Worm (Caenorhabditis elegans): ENCODE results near the gene irld-8.

irld-8 gene

DNA sequence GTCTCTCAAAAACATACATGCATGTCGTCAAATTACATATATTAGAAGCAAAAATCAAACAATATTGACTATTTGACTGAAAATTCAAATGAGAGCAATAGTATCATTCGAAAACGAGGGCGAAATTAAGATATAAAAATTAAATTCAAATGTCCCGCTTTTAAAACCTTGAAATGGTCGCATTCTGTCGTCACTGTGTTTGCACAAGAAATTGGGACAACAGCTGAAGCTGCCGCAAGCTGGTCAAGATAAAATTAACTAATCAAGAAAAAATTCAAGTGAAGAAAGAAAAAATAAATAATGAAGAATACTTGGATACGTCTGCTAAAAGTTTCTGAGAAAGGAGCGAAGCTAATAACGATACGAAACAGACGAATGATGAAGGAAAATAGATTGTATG lies 2.9 kb upstream of the irld-8 start:
- no peak for TF ChIP-seq Y116A8C.19 (tag; optimal IDR thresholded peaks at IDR 0.05; ENCODE audit: borderline replicate concordance)
- TF ChIP-seq efl-3 (GFP tag; optimal IDR thresholded peaks at IDR 0.05), result no peak
- TF ChIP-seq fkh-10 (GFP tag; optimal IDR thresholded peaks at IDR 0.05), result no peak
- no peak for TF ChIP-seq isw-1 (GFP tag; IDR thresholded peaks at IDR 0.05)
- no peak for TF ChIP-seq aly-2 (tag; optimal IDR thresholded peaks at IDR 0.05)
- peak; percentile 53 for TF ChIP-seq unc-130 (tag; optimal IDR thresholded peaks at IDR 0.05)
- TF ChIP-seq lin-15B (tag; optimal IDR thresholded peaks at IDR 0.05), result no peak
- no peak for TF ChIP-seq C34B4.2 (tag; optimal IDR thresholded peaks at IDR 0.05)
- peak; percentile 17 for TF ChIP-seq vab-15 (tag; optimal IDR thresholded peaks at IDR 0.05)
- no peak for TF ChIP-seq tlp-1 (tag; optimal IDR thresholded peaks at IDR 0.05)
- TF ChIP-seq F16B12.6 (tag; optimal IDR thresholded peaks at IDR 0.05), result peak; percentile 81
- peak; percentile 11 for TF ChIP-seq C16A3.4 (tag; optimal IDR thresholded peaks at IDR 0.05)
- TF ChIP-seq swsn-7 (tag; optimal IDR thresholded peaks at IDR 0.05), result no peak
- no peak for TF ChIP-seq C04F5.9 (tag; optimal IDR thresholded peaks at IDR 0.05)
- TF ChIP-seq ceh-82 (tag; optimal IDR thresholded peaks at IDR 0.05), result peak in 1 of 3 experiments; percentile 7
- TF ChIP-seq lin-35 (GFP tag; optimal IDR thresholded peaks at IDR 0.05), result peak; percentile 67 to 86
- no peak for TF ChIP-seq nhr-20 (tag; optimal IDR thresholded peaks at IDR 0.05)
- no peak for TF ChIP-seq zag-1 (tag; optimal IDR thresholded peaks at IDR 0.05)
- TF ChIP-seq sox-4 (tag; optimal IDR thresholded peaks at IDR 0.05), result no peak
- peak; percentile 48 to 85 (median 77) for TF ChIP-seq dpl-1 (GFP tag; optimal IDR thresholded peaks at IDR 0.05)
- TF ChIP-seq lin-39 (tag; optimal IDR thresholded peaks at IDR 0.05), result no peak
- no peak for TF ChIP-seq unc-30 (tag; optimal IDR thresholded peaks at IDR 0.05)
- TF ChIP-seq mab-9 (GFP tag; IDR thresholded peaks at IDR 0.05), result no peak
- no peak for TF ChIP-seq mep-1 (tag; optimal IDR thresholded peaks at IDR 0.05)
- no peak for TF ChIP-seq hlh-4 (tag; optimal IDR thresholded peaks at IDR 0.05)
- TF ChIP-seq zip-4 (GFP tag; optimal IDR thresholded peaks at IDR 0.05), result no peak
- TF ChIP-seq blmp-1 (tag; optimal IDR thresholded peaks at IDR 0.05), result peak; percentile 25
- no peak for TF ChIP-seq nhr-19 (GFP tag; conservative IDR thresholded peaks at IDR 0.05)
- TF ChIP-seq lsy-2 (tag; optimal IDR thresholded peaks at IDR 0.05), result peak in 1 of 2 experiments; percentile 18
- no peak for TF ChIP-seq nhr-12 (tag; optimal IDR thresholded peaks at IDR 0.05)
- no peak for TF ChIP-seq fos-1 (tag; optimal IDR thresholded peaks at IDR 0.05)
- no peak for TF ChIP-seq unc-86 (tag; optimal IDR thresholded peaks at IDR 0.05)
- TF ChIP-seq pag-3 (tag; optimal IDR thresholded peaks at IDR 0.05; ENCODE audit: borderline replicate concordance, insufficient read depth), result no peak
- peak in 1 of 2 experiments; percentile 72 for TF ChIP-seq efl-1 (optimal IDR thresholded peaks at IDR 0.05)
- peak; percentile 81 to 98 for TF ChIP-seq efl-1 (GFP tag; optimal IDR thresholded peaks at IDR 0.05 in 1 of 2)
- no peak for TF ChIP-seq dsc-1 (tag; optimal IDR thresholded peaks at IDR 0.05)
- TF ChIP-seq fkh-4 (tag; optimal IDR thresholded peaks at IDR 0.05; ENCODE audit: borderline replicate concordance), result no peak
- TF ChIP-seq pqm-1 (tag; optimal IDR thresholded peaks at IDR 0.05), result no peak
- no peak for TF ChIP-seq lin-14 (GFP tag; optimal IDR thresholded peaks at IDR 0.05)

DNA sequence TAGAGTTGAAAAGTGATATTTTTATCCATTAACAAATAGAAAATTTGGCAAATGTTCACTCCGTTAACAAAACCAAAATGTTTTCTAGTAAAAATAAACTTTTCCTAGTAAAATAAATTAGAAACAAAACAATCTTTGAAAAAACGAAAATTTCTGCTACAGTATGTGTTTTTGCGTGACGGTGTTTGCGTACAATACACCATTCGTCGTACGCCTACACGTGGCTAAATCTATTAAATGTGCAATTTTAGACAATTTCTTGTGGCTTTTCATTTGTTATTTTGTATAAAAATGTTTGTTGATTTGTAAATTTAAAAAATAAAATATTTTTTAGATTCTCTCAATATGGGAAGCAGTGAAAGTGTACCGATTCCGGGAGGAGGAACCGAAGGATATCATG lies 2.4 kb upstream of the irld-8 start, which contains the start of gene Y42H9AR.1:
Y42H9AR.1 (plus strand) TSS at position 233 of the 400 bp plus-strand sequence.
- TF ChIP-seq grh-1 (GFP tag; IDR thresholded peaks at IDR 0.05) (no peak), nhr-20 (tag; optimal IDR thresholded peaks at IDR 0.05) (peak; percentile 18), lin-39 (tag; optimal IDR thresholded peaks at IDR 0.05) (no peak), rnt-1 (tag; optimal IDR thresholded peaks at IDR 0.05) (no peak), hlh-17 (GFP tag; optimal IDR thresholded peaks at IDR 0.05; ENCODE audit: borderline replicate concordance) (no peak), ceh-63 (GFP tag; optimal IDR thresholded peaks at IDR 0.05) (no peak), fkh-4 (tag; optimal IDR thresholded peaks at IDR 0.05; ENCODE audit: borderline replicate concordance) (no peak), mep-1 (tag; optimal IDR thresholded peaks at IDR 0.05) (peak; percentile 38), efl-3 (GFP tag; optimal IDR thresholded peaks at IDR 0.05) (no peak), fkh-10 (GFP tag; optimal IDR thresholded peaks at IDR 0.05) (no peak), nhr-90 (tag; optimal IDR thresholded peaks at IDR 0.05; ENCODE audit: poor library complexity) (peak; percentile 0), elt-2 (tag; optimal IDR thresholded peaks at IDR 0.05) (no peak), nhr-237 (tag; optimal IDR thresholded peaks at IDR 0.05) (no peak), sox-4 (tag; optimal IDR thresholded peaks at IDR 0.05) (peak; percentile 16), C16A3.4 (tag; optimal IDR thresholded peaks at IDR 0.05) (no peak), sptf-1 (tag; optimal IDR thresholded peaks at IDR 0.05) (no peak), ama-1 (optimal IDR thresholded peaks at IDR 0.05) (no peak), lin-14 (GFP tag; optimal IDR thresholded peaks at IDR 0.05) (no peak), nhr-11 (tag; optimal IDR thresholded peaks at IDR 0.05) (no peak), nhr-77 (tag; optimal IDR thresholded peaks at IDR 0.05) (no peak), fkh-8 (tag; optimal IDR thresholded peaks at IDR 0.05) (no peak), sup-37 (GFP tag; optimal IDR thresholded peaks at IDR 0.05) (no peak), swsn-7 (tag; optimal IDR thresholded peaks at IDR 0.05) (no peak), pag-3 (tag; optimal IDR thresholded peaks at IDR 0.05; ENCODE audit: borderline replicate concordance, insufficient read depth) (no peak), nhr-47 (tag; optimal IDR thresholded peaks at IDR 0.05) (peak; percentile 15)

All from whole organism, L1 larva.